Worm (Caenorhabditis elegans) whole organism, L4 larva: ENCODE measurements around the gene F46E10.18.

Experiments used
- D1046.2 ChIP-seq: fragments of 200-800 bp; sonication (Bioruptor generic); IDR thresholded peaks from 2 replicates; pipeline ENCODE4 v1.3.6; 2022; ENCODE audit warnings: missing genetic modification characterization, missing compliant biosample characterization
- F37D6.2 ChIP-seq: sonication (generic microtip); optimal IDR thresholded peaks from 2 replicates; lab custom pipeline; 2016; ENCODE audit warnings: mild to moderate bottlenecking, missing genetic modification characterization, missing compliant biosample characterization
- F44E2.7 ChIP-seq: fragments of 200-800 bp; sonication (Bioruptor generic); IDR thresholded peaks from 2 replicates; pipeline ENCODE4 v2.1.2; 2022; ENCODE audit warnings: missing genetic modification characterization, missing compliant biosample characterization
- Y48G9A.11 ChIP-seq: fragments of 200-800 bp; sonication (Bioruptor generic); IDR thresholded peaks from 2 replicates; pipeline ENCODE4 v1.3.6; 2022; ENCODE audit warnings: missing genetic modification reagents, missing genetic modification characterization, missing compliant biosample characterization
- ama-1 ChIP-seq: fragments of 150-350 bp; optimal IDR thresholded peaks from 2 replicates; lab custom pipeline; 2014; ENCODE audit warnings: inconsistent platforms, mixed read lengths
- ceh-20 ChIP-seq: fragments of 200-800 bp; sonication (Bioruptor generic); IDR thresholded peaks from 2 replicates; pipeline ENCODE4 v1.3.6; 2022; ENCODE audit warnings: missing genetic modification reagents, missing genetic modification characterization, missing compliant biosample characterization
- ceh-62 ChIP-seq: sonication (generic microtip); optimal IDR thresholded peaks from 2 replicates; lab custom pipeline; 2017; ENCODE audit warnings: missing biosample characterization, missing genetic modification characterization
- daf-16 ChIP-seq, 3 experiments: sonication (generic microtip); optimal IDR thresholded peaks; 2 replicates each; lab custom pipeline; 2016 to 2017; ENCODE audit warnings: missing genetic modification characterization in 3 of 3, missing genetic modification reagents in 3 of 3, mild to moderate bottlenecking in 2 of 3, missing compliant biosample characterization in 2 of 3, missing biosample characterization in 1 of 3, moderate library complexity in 1 of 3
- dmd-6 ChIP-seq: fragments of 200-800 bp; sonication (Bioruptor generic); IDR thresholded peaks from 2 replicates; pipeline ENCODE4 v1.3.6; 2022; ENCODE audit warnings: missing genetic modification reagents, missing genetic modification characterization, missing compliant biosample characterization
- duxl-1 ChIP-seq: sonication (generic microtip); optimal IDR thresholded peaks from 2 replicates; lab custom pipeline; 2016; ENCODE audit warnings: mild to moderate bottlenecking, missing genetic modification characterization, moderate library complexity, missing compliant biosample characterization; ENCODE audit not compliant: poor library complexity
- dve-1 ChIP-seq: sonication (generic microtip); optimal IDR thresholded peaks from 2 replicates; lab custom pipeline; 2017; ENCODE audit warnings: antibody characterized with exemption, mild to moderate bottlenecking, missing genetic modification characterization, missing compliant biosample characterization; ENCODE audit not compliant: insufficient read depth
- egl-43 ChIP-seq: fragments of 200-800 bp; sonication (Bioruptor generic); IDR thresholded peaks from 2 replicates; pipeline ENCODE4 v1.3.6; 2022; ENCODE audit warnings: missing genetic modification reagents, missing genetic modification characterization, missing compliant biosample characterization
- hlh-11 ChIP-seq: fragments of 200-800 bp; sonication (Bioruptor generic); optimal IDR thresholded peaks from 2 replicates; lab custom pipeline; 2018; ENCODE audit warnings: mild to moderate bottlenecking, missing genetic modification characterization, missing compliant biosample characterization
- hlh-30 ChIP-seq: sonication (generic microtip); optimal IDR thresholded peaks from 2 replicates; lab custom pipeline; 2017; ENCODE audit warnings: antibody characterized with exemption, mild to moderate bottlenecking, missing genetic modification characterization, missing compliant biosample characterization; ENCODE audit not compliant: insufficient read depth
- hmg-1.1 ChIP-seq: fragments of 200-800 bp; sonication (Bioruptor generic); IDR thresholded peaks from 2 replicates; pipeline ENCODE4 v1.3.6; 2022; ENCODE audit warnings: missing genetic modification reagents, missing genetic modification characterization, missing compliant biosample characterization
- lin-1 ChIP-seq: fragments of 200-800 bp; sonication (Bioruptor generic); IDR thresholded peaks from 2 replicates; pipeline ENCODE4 v1.3.6; 2022; ENCODE audit warnings: missing genetic modification reagents, missing genetic modification characterization, missing compliant biosample characterization
- lin-15B ChIP-seq: fragments of 150-350 bp; sonication (generic microtip); optimal IDR thresholded peaks from 3 replicates; lab custom pipeline; 2014; ENCODE audit warnings: missing biosample characterization, missing genetic modification characterization
- mep-1 ChIP-seq: fragments of 150-350 bp; sonication (generic microtip); optimal IDR thresholded peaks from 3 replicates; lab custom pipeline; 2014; ENCODE audit warnings: missing biosample characterization, missing genetic modification characterization
- mes-2 ChIP-seq: sonication (generic microtip); optimal IDR thresholded peaks from 2 replicates; lab custom pipeline; 2016; ENCODE audit warnings: missing genotype, mild to moderate bottlenecking, missing genetic modification characterization, missing compliant biosample characterization; ENCODE audit not compliant: poor library complexity, severe bottlenecking
- mxl-3 ChIP-seq: fragments of 200-800 bp; sonication (Bioruptor generic); optimal IDR thresholded peaks from 2 replicates; lab custom pipeline; 2018; ENCODE audit warnings: mild to moderate bottlenecking, missing genetic modification characterization, missing compliant biosample characterization
- nhr-11 ChIP-seq: fragments of 150-350 bp; optimal IDR thresholded peaks from 2 replicates; lab custom pipeline; 2014; ENCODE audit warnings: missing biosample characterization, missing genetic modification characterization
- nhr-25 ChIP-seq: sonication (generic microtip); optimal IDR thresholded peaks from 2 replicates; lab custom pipeline; 2017; ENCODE audit warnings: missing genetic modification characterization, mild to moderate bottlenecking, missing compliant biosample characterization, antibody characterized with exemption, moderate library complexity, borderline replicate concordance; ENCODE audit not compliant: insufficient read depth
- nhr-28 ChIP-seq: fragments of 150-350 bp; optimal IDR thresholded peaks from 2 replicates; lab custom pipeline; 2014; ENCODE audit warnings: missing biosample characterization, missing genetic modification characterization
- nhr-41 ChIP-seq: fragments of 200-800 bp; sonication (Bioruptor generic); IDR thresholded peaks from 2 replicates; pipeline ENCODE4 v1.3.6; 2022; ENCODE audit warnings: missing genetic modification reagents, missing genetic modification characterization, missing compliant biosample characterization
- nhr-77 ChIP-seq: fragments of 150-350 bp; optimal IDR thresholded peaks from 2 replicates; lab custom pipeline; 2014; ENCODE audit warnings: missing biosample characterization, missing genetic modification characterization
- php-3 ChIP-seq: fragments of 200-800 bp; sonication (Bioruptor generic); IDR thresholded peaks from 2 replicates; pipeline ENCODE4 v1.3.6; 2022; ENCODE audit warnings: missing genetic modification reagents, missing genetic modification characterization, missing compliant biosample characterization
- pqm-1 ChIP-seq: sonication (generic microtip); optimal IDR thresholded peaks from 2 replicates; lab custom pipeline; 2017; ENCODE audit warnings: missing biosample characterization, missing genetic modification characterization
- rbr-2 ChIP-seq: sonication (generic microtip); optimal IDR thresholded peaks from 2 replicates; lab custom pipeline; 2016; ENCODE audit warnings: missing genotype, missing genetic modification characterization, missing compliant biosample characterization
- saeg-2 ChIP-seq: fragments of 200-800 bp; sonication (Bioruptor generic); IDR thresholded peaks from 2 replicates; pipeline ENCODE4 v1.3.6; 2022; ENCODE audit warnings: missing genetic modification reagents, missing genetic modification characterization, missing compliant biosample characterization
- sdz-12 ChIP-seq: fragments of 200-800 bp; sonication (Bioruptor generic); optimal IDR thresholded peaks from 2 replicates; lab custom pipeline; 2018; ENCODE audit warnings: mild to moderate bottlenecking, missing genetic modification characterization, missing compliant biosample characterization
- set-16 ChIP-seq: fragments of 200-800 bp; sonication (Bioruptor generic); IDR thresholded peaks from 2 replicates; pipeline ENCODE4 v1.3.6; 2022; ENCODE audit warnings: missing genetic modification reagents, missing genetic modification characterization, missing compliant biosample characterization
- tra-1 ChIP-seq: fragments of 200-800 bp; sonication (Bioruptor generic); IDR thresholded peaks from 2 replicates; pipeline ENCODE4 v1.3.6; 2022; ENCODE audit warnings: missing genetic modification reagents, missing genetic modification characterization, missing compliant biosample characterization
- unc-62 ChIP-seq, 3 experiments: fragments of 150-350 bp in 1 of 3; sonication (generic microtip); optimal IDR thresholded peaks in 2 of 3; peaks in 1 of 3; 1 replicate in 1 of 3; 2 replicates in 2 of 3; lab custom pipeline; 2014 to 2017; ENCODE audit warnings: missing biosample characterization in 3 of 3, missing genetic modification characterization in 3 of 3, missing genetic modification reagents in 3 of 3, missing genotype in 1 of 3
- zip-11 ChIP-seq: fragments of 200-800 bp; sonication (Bioruptor generic); IDR thresholded peaks from 2 replicates; pipeline ENCODE4 v1.3.6; 2022; ENCODE audit warnings: missing genetic modification characterization, missing compliant biosample characterization

Gene F46E10.18

DNA sequence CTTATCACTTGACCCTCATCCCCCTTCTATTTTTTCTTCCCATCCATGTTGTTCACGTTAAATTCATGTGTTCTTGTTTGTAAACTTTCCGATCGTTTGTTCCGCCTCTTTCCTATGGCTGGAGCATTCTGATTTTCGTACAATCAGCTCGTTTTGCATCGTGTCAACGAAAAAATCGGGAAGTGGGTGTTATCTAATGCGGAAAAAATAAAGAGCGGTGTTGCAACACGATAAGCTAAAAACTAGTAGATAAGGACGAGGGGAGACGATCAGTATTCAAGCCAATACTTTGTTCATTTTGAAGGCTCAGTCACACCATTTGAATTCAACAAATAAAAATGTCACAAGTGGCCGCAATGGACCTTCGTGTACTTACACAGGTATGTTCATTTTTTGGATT is 3.9 kb downstream of the F46E10.18 start, which contains the start of gene acs-1:
Gene acs-1, plus strand, starts transcription at position 233 of the 400 bp plus-strand sequence.
- peak; percentile 71 for TF ChIP-seq nhr-28
- TF ChIP-seq ama-1 (lab: Kevin White, UChicago), result no peak
- TF ChIP-seq tra-1 (GFP tag; lab: Robert Waterston, UW), result peak; percentile 54; the same call in 1 of the 2 replicates
- peak; percentile 52 for TF ChIP-seq mxl-3
- no peak for TF ChIP-seq daf-16 (GFP tag; optimal IDR thresholded peaks at IDR 0.05; lab: Kevin White, UChicago)
- TF ChIP-seq daf-16 (tag; optimal IDR thresholded peaks at IDR 0.05; lab: Kevin White, UChicago), result peak; percentile 69
- TF ChIP-seq nhr-25 (tag; lab: Kevin White, UChicago), result no peak
- TF ChIP-seq egl-43, result no peak
- no peak for TF ChIP-seq Y48G9A.11 (GFP tag; lab: Robert Waterston, UW)
- TF ChIP-seq F44E2.7 (GFP tag; lab: Robert Waterston, UW), result no peak
- no peak for TF ChIP-seq D1046.2 (GFP tag; lab: Robert Waterston, UW)
- TF ChIP-seq ceh-62 (tag; lab: Kevin White, UChicago), result no peak
- no peak for TF ChIP-seq php-3 (GFP tag; lab: Robert Waterston, UW)
- peak; percentile 89 for TF ChIP-seq dmd-6 (GFP tag; lab: Robert Waterston, UW)
- TF ChIP-seq dve-1 (tag; lab: Kevin White, UChicago), result peak; percentile 63
- TF ChIP-seq hlh-30, result no peak
- no peak for TF ChIP-seq set-16 (GFP tag; lab: Robert Waterston, UW)
- TF ChIP-seq lin-1 (GFP tag; lab: Robert Waterston, UW), result 0 out of 2 replicates have a peak, but pooled peaks have one; percentile 28
- TF ChIP-seq lin-15B, result no peak
- peak; percentile 80 for TF ChIP-seq pqm-1 (tag; lab: Kevin White, UChicago)
- peak; percentile 6 for TF ChIP-seq nhr-77 (tag; lab: Kevin White, UChicago)
- no peak for TF ChIP-seq nhr-41 (GFP tag; lab: Robert Waterston, UW)
- TF ChIP-seq hlh-11 (tag; lab: Kevin White, UChicago), result peak; percentile 86
- no peak for TF ChIP-seq duxl-1 (tag; lab: Kevin White, UChicago)

DNA sequence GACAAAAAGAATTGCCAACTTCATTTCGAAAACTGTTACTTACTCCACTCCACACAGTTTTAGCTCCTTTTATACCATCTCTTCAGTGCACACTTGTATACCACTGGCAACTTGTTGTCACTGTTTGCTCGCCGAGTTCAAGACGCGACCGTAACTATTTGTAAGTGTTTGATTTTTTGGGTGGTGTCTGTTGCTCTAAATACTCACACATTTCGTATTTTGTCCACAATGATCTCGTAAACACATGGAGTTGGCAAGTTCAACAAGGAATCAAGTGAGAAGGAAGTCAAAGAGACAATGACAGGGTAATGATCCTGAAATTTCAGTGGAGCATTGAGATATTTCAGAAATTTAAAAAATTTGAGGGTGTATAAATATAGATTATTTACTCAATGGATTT is 12.2 kb downstream of the F46E10.18 start, which contains the start of gene hpo-26:
Gene hpo-26, minus strand, starts transcription at position 31 of the 400 bp plus-strand sequence.
- TF ChIP-seq zip-11 (GFP tag; lab: Robert Waterston, UW) (no peak), daf-16 (GFP tag; optimal IDR thresholded peaks at IDR 0.05; lab: Kevin White, UChicago) (no peak), daf-16 (tag; optimal IDR thresholded peaks at IDR 0.05; lab: Kevin White, UChicago) (peak; percentile 75), mes-2 (peak; percentile 5), saeg-2 (GFP tag; lab: Robert Waterston, UW) (no peak), sdz-12 (no peak), egl-43 (0 out of 2 replicates have a peak, but pooled peaks have one; percentile 4), nhr-77 (tag; lab: Kevin White, UChicago) (no peak)

- TF ChIP-seq mep-1 (peak; percentile 6), hlh-11 (tag; lab: Kevin White, UChicago) (peak; percentile 3), mxl-3 (peak; percentile 57), egl-43 (0 out of 2 replicates have a peak, but pooled peaks have one; percentile 58), nhr-11 (peak; percentile 21), rbr-2 (tag; lab: Kevin White, UChicago) (peak; percentile 51), unc-62 (GFP tag; optimal IDR thresholded peaks at IDR 0.05 in 1 of 2; lab: Kevin White, UChicago) (peak in 1 of 2 experiments; percentile 89), unc-62 (tag; optimal IDR thresholded peaks at IDR 0.05; lab: Kevin White, UChicago) (no peak), hmg-1.1 (GFP tag; lab: Robert Waterston, UW) (peak; percentile 44; the same call in 1 of the 2 replicates), php-3 (GFP tag; lab: Robert Waterston, UW) (no peak), F37D6.2 (tag; lab: Kevin White, UChicago) (peak; percentile 10), daf-16 (GFP tag; optimal IDR thresholded peaks at IDR 0.05; lab: Kevin White, UChicago) (no peak), daf-16 (tag; optimal IDR thresholded peaks at IDR 0.05; lab: Kevin White, UChicago) (peak; percentile 28), nhr-77 (tag; lab: Kevin White, UChicago) (no peak), ceh-20 (GFP tag; lab: Robert Waterston, UW) (no peak)
Measured at ce11 chrV:6538323-6538722, 17.5 kb downstream of the F46E10.18 start.
